Worm (Caenorhabditis elegans) whole organism, L4 larva: Measurements from ENCODE around the gene F09G2.8.

Experiments used
- D1046.2 ChIP-seq: fragments of 200-800 bp; sonication (Bioruptor generic); IDR thresholded peaks from 2 replicates; pipeline ENCODE4 v1.3.6; 2022; ENCODE audit warnings: missing genetic modification characterization, missing compliant biosample characterization
- F44E2.7 ChIP-seq: fragments of 200-800 bp; sonication (Bioruptor generic); IDR thresholded peaks from 2 replicates; pipeline ENCODE4 v2.1.2; 2022; ENCODE audit warnings: missing genetic modification characterization, missing compliant biosample characterization
- F49E8.2 ChIP-seq: sonication (generic microtip); optimal IDR thresholded peaks from 2 replicates; lab custom pipeline; 2016; ENCODE audit warnings: missing compliant biosample characterization, mild to moderate bottlenecking, missing genetic modification characterization, borderline replicate concordance
- ZK546.5 ChIP-seq, 2 experiments: sonication (generic microtip); optimal IDR thresholded peaks; 2 replicates each; lab custom pipeline; 2017; ENCODE audit warnings: missing biosample characterization in 2 of 2, missing genetic modification characterization in 2 of 2
- aha-1 ChIP-seq: fragments of 150-350 bp; peaks from one replicate; lab custom pipeline; 2014; ENCODE audit warnings: missing biosample characterization, missing genetic modification characterization
- ceh-20 ChIP-seq: fragments of 200-800 bp; sonication (Bioruptor generic); IDR thresholded peaks from 2 replicates; pipeline ENCODE4 v1.3.6; 2022; ENCODE audit warnings: missing genetic modification reagents, missing genetic modification characterization, missing compliant biosample characterization
- ceh-44 ChIP-seq: fragments of 200-800 bp; sonication (Bioruptor generic); IDR thresholded peaks from 2 replicates; pipeline ENCODE4 v1.3.6; 2022; ENCODE audit warnings: missing genetic modification reagents, missing genetic modification characterization, missing compliant biosample characterization
- cey-2 ChIP-seq: sonication (generic microtip); optimal IDR thresholded peaks from 3 replicates; lab custom pipeline; 2017; ENCODE audit warnings: missing genetic modification characterization, mild to moderate bottlenecking, missing compliant biosample characterization, antibody characterized with exemption, borderline replicate concordance; ENCODE audit not compliant: insufficient read depth
- daf-12 ChIP-seq: fragments of 150-350 bp; optimal IDR thresholded peaks from 2 replicates; lab custom pipeline; 2014; ENCODE audit warnings: missing biosample characterization, missing genetic modification reagents, missing genetic modification characterization
- dmd-6 ChIP-seq: fragments of 200-800 bp; sonication (Bioruptor generic); IDR thresholded peaks from 2 replicates; pipeline ENCODE4 v1.3.6; 2022; ENCODE audit warnings: missing genetic modification reagents, missing genetic modification characterization, missing compliant biosample characterization
- dmd-8 ChIP-seq: fragments of 200-800 bp; sonication (Bioruptor generic); IDR thresholded peaks from 2 replicates; pipeline ENCODE4 v1.3.6; 2022; ENCODE audit warnings: missing genetic modification characterization, missing compliant biosample characterization
- dpl-1 ChIP-seq: fragments of 150-350 bp; optimal IDR thresholded peaks from 2 replicates; lab custom pipeline; 2014; ENCODE audit warnings: missing biosample characterization, missing genetic modification reagents, missing genetic modification characterization
- fkh-10 ChIP-seq: fragments of 150-350 bp; optimal IDR thresholded peaks from 2 replicates; lab custom pipeline; 2014; ENCODE audit warnings: missing biosample characterization, missing genetic modification reagents, missing genetic modification characterization
- hlh-11 ChIP-seq: fragments of 200-800 bp; sonication (Bioruptor generic); optimal IDR thresholded peaks from 2 replicates; lab custom pipeline; 2018; ENCODE audit warnings: mild to moderate bottlenecking, missing genetic modification characterization, missing compliant biosample characterization
- hlh-30 ChIP-seq: sonication (generic microtip); optimal IDR thresholded peaks from 2 replicates; lab custom pipeline; 2017; ENCODE audit warnings: antibody characterized with exemption, mild to moderate bottlenecking, missing genetic modification characterization, missing compliant biosample characterization; ENCODE audit not compliant: insufficient read depth
- hmg-1.1 ChIP-seq: fragments of 200-800 bp; sonication (Bioruptor generic); IDR thresholded peaks from 2 replicates; pipeline ENCODE4 v1.3.6; 2022; ENCODE audit warnings: missing genetic modification reagents, missing genetic modification characterization, missing compliant biosample characterization
- lin-13 ChIP-seq: fragments of 150-350 bp; optimal IDR thresholded peaks from 2 replicates; lab custom pipeline; 2014; ENCODE audit warnings: missing biosample characterization, missing genetic modification reagents, missing genetic modification characterization
- lin-15B ChIP-seq: fragments of 150-350 bp; sonication (generic microtip); optimal IDR thresholded peaks from 3 replicates; lab custom pipeline; 2014; ENCODE audit warnings: missing biosample characterization, missing genetic modification characterization
- lin-38 ChIP-seq: fragments of 200-800 bp; sonication (Bioruptor generic); IDR thresholded peaks from 2 replicates; pipeline ENCODE4 v1.3.6; 2022; ENCODE audit warnings: missing genetic modification reagents, missing genetic modification characterization, missing compliant biosample characterization
- lsy-2 ChIP-seq, 2 experiments: fragments of 150-350 bp in 1 of 2; sonication (generic microtip) in 1 of 2; optimal IDR thresholded peaks; 2 replicates each; lab custom pipeline; 2014 to 2017; ENCODE audit warnings: missing biosample characterization in 2 of 2, missing genetic modification characterization in 2 of 2
- mdt-29 ChIP-seq: fragments of 200-800 bp; sonication (Bioruptor generic); IDR thresholded peaks from 2 replicates; pipeline ENCODE4 v1.3.6; 2022; ENCODE audit warnings: missing genetic modification reagents, missing genetic modification characterization, missing compliant biosample characterization
- mep-1 ChIP-seq: fragments of 150-350 bp; sonication (generic microtip); optimal IDR thresholded peaks from 3 replicates; lab custom pipeline; 2014; ENCODE audit warnings: missing biosample characterization, missing genetic modification characterization
- mxl-2 ChIP-seq: fragments of 200-800 bp; sonication (Bioruptor generic); conservative IDR thresholded peaks from 2 replicates; pipeline ENCODE4 v1.3.6; 2022; ENCODE audit warnings: missing genetic modification reagents, missing genetic modification characterization, missing compliant biosample characterization
- mxl-3 ChIP-seq: fragments of 200-800 bp; sonication (Bioruptor generic); optimal IDR thresholded peaks from 2 replicates; lab custom pipeline; 2018; ENCODE audit warnings: mild to moderate bottlenecking, missing genetic modification characterization, missing compliant biosample characterization
- nhr-111 ChIP-seq: fragments of 200-800 bp; sonication (Bioruptor generic); optimal IDR thresholded peaks from 2 replicates; lab custom pipeline; 2018; ENCODE audit warnings: mild to moderate bottlenecking, missing genetic modification characterization, missing compliant biosample characterization
- nhr-48 ChIP-seq: sonication (generic microtip); optimal IDR thresholded peaks from 2 replicates; lab custom pipeline; 2016; ENCODE audit warnings: mild to moderate bottlenecking, missing genetic modification characterization, missing compliant biosample characterization
- nhr-6 ChIP-seq: fragments of 150-350 bp; optimal IDR thresholded peaks from 2 replicates; lab custom pipeline; 2014; ENCODE audit warnings: missing biosample characterization, missing genetic modification characterization
- nhr-76 ChIP-seq: fragments of 150-350 bp; optimal IDR thresholded peaks from 2 replicates; lab custom pipeline; 2014; ENCODE audit warnings: missing biosample characterization, missing genetic modification characterization
- nhr-77 ChIP-seq: fragments of 150-350 bp; optimal IDR thresholded peaks from 2 replicates; lab custom pipeline; 2014; ENCODE audit warnings: missing biosample characterization, missing genetic modification characterization
- pha-4 ChIP-seq, 2 experiments: fragments of 150-350 bp in 1 of 2; fragments of 200-800 bp in 1 of 2; sonication (Bioruptor generic) in 1 of 2; IDR thresholded peaks in 1 of 2; optimal IDR thresholded peaks in 1 of 2; 2 replicates each; pipeline versions ENCODE4 v1.3.6 to Lab custom; 2014 to 2022; ENCODE audit warnings: missing genetic modification characterization in 2 of 2, missing genetic modification reagents in 2 of 2, missing biosample characterization in 1 of 2, missing compliant biosample characterization in 1 of 2
- rbr-2 ChIP-seq: sonication (generic microtip); optimal IDR thresholded peaks from 2 replicates; lab custom pipeline; 2016; ENCODE audit warnings: missing genotype, missing genetic modification characterization, missing compliant biosample characterization
- set-16 ChIP-seq: fragments of 200-800 bp; sonication (Bioruptor generic); IDR thresholded peaks from 2 replicates; pipeline ENCODE4 v1.3.6; 2022; ENCODE audit warnings: missing genetic modification reagents, missing genetic modification characterization, missing compliant biosample characterization
- skn-1 ChIP-seq: fragments of 150-350 bp; optimal IDR thresholded peaks from 2 replicates; lab custom pipeline; 2014; ENCODE audit warnings: missing biosample characterization, missing genetic modification characterization
- snpc-4 ChIP-seq: fragments of 150-350 bp; optimal IDR thresholded peaks from 2 replicates; lab custom pipeline; 2014; ENCODE audit warnings: missing biosample characterization, missing genetic modification characterization
- tra-1 ChIP-seq: fragments of 200-800 bp; sonication (Bioruptor generic); IDR thresholded peaks from 2 replicates; pipeline ENCODE4 v1.3.6; 2022; ENCODE audit warnings: missing genetic modification reagents, missing genetic modification characterization, missing compliant biosample characterization
- unc-130 ChIP-seq: sonication (generic microtip); optimal IDR thresholded peaks from 2 replicates; lab custom pipeline; 2016; ENCODE audit warnings: missing genetic modification reagents, missing genetic modification characterization, missing compliant biosample characterization
- unc-62 ChIP-seq, 3 experiments: fragments of 150-350 bp in 1 of 3; sonication (generic microtip); optimal IDR thresholded peaks in 2 of 3; peaks in 1 of 3; 1 replicate in 1 of 3; 2 replicates in 2 of 3; lab custom pipeline; 2014 to 2017; ENCODE audit warnings: missing biosample characterization in 3 of 3, missing genetic modification characterization in 3 of 3, missing genetic modification reagents in 3 of 3, missing genotype in 1 of 3
- zip-2 ChIP-seq: fragments of 150-350 bp; optimal IDR thresholded peaks from 2 replicates; lab custom pipeline; 2014; ENCODE audit warnings: missing biosample characterization, missing genetic modification characterization

The F09G2.8 gene

ce11 chrV:7220973-7221519 is 27.6 kb upstream of the F09G2.8 start, which contains the start of the genes C13F10.8, C13F10.6 and kxd-1:
C13F10.8 (minus strand) TSS chrV:7221023.
C13F10.6 (minus strand) TSS chrV:7221039.
kxd-1 (plus strand) TSS chrV:7221469.
- TF ChIP-seq nhr-48 (tag; lab: Kevin White, UChicago) (no peak), ceh-44 (GFP tag; lab: Robert Waterston, UW) (no peak), ceh-20 (GFP tag; lab: Robert Waterston, UW) (no peak), dmd-6 (GFP tag; lab: Robert Waterston, UW) (no peak), snpc-4 (tag; lab: Kevin White, UChicago) (no peak), nhr-76 (tag; lab: Kevin White, UChicago) (no peak), dpl-1 (peak; percentile 5), hlh-30 (tag; lab: Kevin White, UChicago) (peak; percentile 36), nhr-111 (GFP tag; lab: Kevin White, UChicago) (no peak), pha-4 (GFP tag; IDR thresholded peaks at IDR 0.05; lab: Robert Waterston, UW) (no peak), pha-4 (tag; optimal IDR thresholded peaks at IDR 0.05; lab: Kevin White, UChicago) (no peak), ZK546.5 (tag; optimal IDR thresholded peaks at IDR 0.05; lab: Kevin White, UChicago) (no peak), nhr-6 (tag; lab: Kevin White, UChicago) (peak; percentile 37), F49E8.2 (no peak), rbr-2 (tag; lab: Kevin White, UChicago) (no peak), F44E2.7 (GFP tag; lab: Robert Waterston, UW) (no peak), lin-38 (GFP tag; lab: Robert Waterston, UW) (0 out of 2 replicates have a peak, but pooled peaks have one; percentile 15), unc-62 (GFP tag; optimal IDR thresholded peaks at IDR 0.05 in 1 of 2; lab: Kevin White, UChicago) (peak in 1 of 2 experiments; percentile 32), unc-62 (tag; optimal IDR thresholded peaks at IDR 0.05; lab: Kevin White, UChicago) (no peak), daf-12 (tag; lab: Kevin White, UChicago) (no peak), nhr-77 (tag; lab: Kevin White, UChicago) (no peak), hmg-1.1 (GFP tag; lab: Robert Waterston, UW) (peak; percentile 35; the same call in 1 of the 2 replicates), tra-1 (no peak), unc-130 (GFP tag; lab: Kevin White, UChicago) (no peak), mxl-3 (GFP tag; lab: Kevin White, UChicago) (no peak), hlh-11 (peak; percentile 4), cey-2 (tag; lab: Kevin White, UChicago) (no peak), skn-1 (tag; lab: Kevin White, UChicago) (no peak), lsy-2 (tag; optimal IDR thresholded peaks at IDR 0.05; lab: Kevin White, UChicago) (peak in 1 of 2 experiments; percentile 35), mdt-29 (GFP tag; lab: Robert Waterston, UW) (no peak), fkh-10 (GFP tag; lab: Kevin White, UChicago) (no peak), D1046.2 (no peak), lin-13 (GFP tag; lab: Kevin White, UChicago) (no peak), zip-2 (no peak), dmd-8 (no peak)

- no peak for TF ChIP-seq ceh-44 (GFP tag; lab: Robert Waterston, UW)
- peak; percentile 42 for TF ChIP-seq aha-1 (tag; lab: Kevin White, UChicago)
Measured at ce11 chrV:7218988-7219387, 25.5 kb upstream of the F09G2.8 start, which contains the start of gene C13F10.5. C13F10.5 (minus strand) TSS chrV:7219088.

- no peak for TF ChIP-seq mxl-2 (GFP tag; lab: Robert Waterston, UW)
- peak; percentile 27 for TF ChIP-seq rbr-2 (tag; lab: Kevin White, UChicago)
- TF ChIP-seq mep-1 (tag; lab: Kevin White, UChicago), result peak; percentile 15
- peak in 1 of 2 experiments; percentile 72 for TF ChIP-seq unc-62 (GFP tag; optimal IDR thresholded peaks at IDR 0.05 in 1 of 2; lab: Kevin White, UChicago)
- no peak for TF ChIP-seq unc-62 (tag; optimal IDR thresholded peaks at IDR 0.05; lab: Kevin White, UChicago)
- peak; percentile 59 for TF ChIP-seq hlh-30 (tag; lab: Kevin White, UChicago)
- TF ChIP-seq lin-15B (tag; lab: Kevin White, UChicago), result no peak
- TF ChIP-seq lsy-2 (tag; optimal IDR thresholded peaks at IDR 0.05; lab: Kevin White, UChicago), result peak in 1 of 2 experiments; percentile 3
- peak; percentile 38 for TF ChIP-seq set-16 (GFP tag; lab: Robert Waterston, UW)
- TF ChIP-seq, all 104 proteins: peak for 6
Measured at ce11 chrV:7216016-7216415, 22.6 kb upstream of the F09G2.8 start.
